Fruit fly (Drosophila melanogaster): ENCODE data around the gene msi.

Gene msi

dm6 chr3R:25587708-25588107 is 71.8 kb downstream of the msi start:
- TF ChIP-seq CG11085 (GFP tag; IDR thresholded peaks at IDR 0.05): no peak
- no peak for TF ChIP-seq ara (GFP tag; IDR thresholded peaks at IDR 0.05)
- peak; percentile 21; the same call in 1 of the 2 replicates for TF ChIP-seq crol (GFP tag; IDR thresholded peaks at IDR 0.05)
- TF ChIP-seq Opbp (GFP tag; IDR thresholded peaks at IDR 0.05; ENCODE audit: partially characterized antibody): 0 out of 3 replicates have a peak, but pooled peaks have one; percentile 18
- peak; percentile 70 for TF ChIP-seq kni (GFP tag; optimal IDR thresholded peaks at IDR 0.05)
- peak; percentile 96 for TF ChIP-seq pros (GFP tag; optimal IDR thresholded peaks at IDR 0.05)
- TF ChIP-seq D (optimal IDR thresholded peaks at IDR 0.05): peak; percentile 64
- TF ChIP-seq D (GFP tag; optimal IDR thresholded peaks at IDR 0.05): no peak
- no peak for TF ChIP-seq Bteb2 (GFP tag; optimal IDR thresholded peaks at IDR 0.05)
- no peak for TF ChIP-seq Optix (GFP tag; IDR thresholded peaks at IDR 0.05)
- no peak for TF ChIP-seq CG17385 (GFP tag; optimal IDR thresholded peaks at IDR 0.05)

dm6 chr3R:25588493-25588892 is 72.6 kb downstream of the msi start:
- TF ChIP-seq Trl (optimal IDR thresholded peaks at IDR 0.05) (peak; percentile 48), Trl (GFP tag; optimal IDR thresholded peaks at IDR 0.05) (no peak), cg (GFP tag; optimal IDR thresholded peaks at IDR 0.05) (peak; percentile 66), Atf6 (GFP tag; IDR thresholded peaks at IDR 0.05) (0 out of 2 replicates have a peak, but pooled peaks have one; percentile 14), prd (optimal IDR thresholded peaks at IDR 0.05) (no peak), prd (GFP tag; IDR thresholded peaks at IDR 0.05) (no peak), hbn (GFP tag; IDR thresholded peaks at IDR 0.05; ENCODE audit: partially characterized antibody) (no peak), CG10543 (GFP tag; optimal IDR thresholded peaks at IDR 0.05) (no peak), Ets65A (GFP tag) (peak; percentile 49), onecut (GFP tag; IDR thresholded peaks at IDR 0.05) (peak; percentile 91), CG1832 (GFP tag; optimal IDR thresholded peaks at IDR 0.05) (peak; percentile 62), caup (GFP tag; optimal IDR thresholded peaks at IDR 0.05; ENCODE audit: severe bottlenecking) (no peak), Myb (GFP tag; optimal IDR thresholded peaks at IDR 0.05) (no peak)

- TF ChIP-seq CG12104 (GFP tag; optimal IDR thresholded peaks at IDR 0.05) (no peak), pan (optimal IDR thresholded peaks at IDR 0.05) (no peak), pan (GFP tag; optimal IDR thresholded peaks at IDR 0.05 in 1 of 2, IDR thresholded peaks at IDR 0.05 in 1 of 2) (peak in 1 of 2 experiments; percentile 29), CG12744 (GFP tag; optimal IDR thresholded peaks at IDR 0.05) (no peak), CG16815 (GFP tag; optimal IDR thresholded peaks at IDR 0.05) (no peak), gcm (GFP tag; optimal IDR thresholded peaks at IDR 0.05) (no peak), GATAe (GFP tag; conservative IDR thresholded peaks at IDR 0.05) (no peak), CG4730 (GFP tag; IDR thresholded peaks at IDR 0.05) (no peak), CG3847 (GFP tag; IDR thresholded peaks at IDR 0.05) (no peak), Atf6 (GFP tag; IDR thresholded peaks at IDR 0.05) (no peak), maf-S (GFP tag; optimal IDR thresholded peaks at IDR 0.05) (no peak), Lpt (GFP tag; optimal IDR thresholded peaks at IDR 0.05) (no peak), dm (GFP tag; optimal IDR thresholded peaks at IDR 0.05) (no peak), Vsx1 (GFP tag; optimal IDR thresholded peaks at IDR 0.05) (no peak), insv (GFP tag; optimal IDR thresholded peaks at IDR 0.05) (no peak), pb (GFP tag; optimal IDR thresholded peaks at IDR 0.05) (no peak), CG4328 (GFP tag; optimal IDR thresholded peaks at IDR 0.05) (no peak), CG6254 (GFP tag; optimal IDR thresholded peaks at IDR 0.05) (no peak), kah (GFP tag; optimal IDR thresholded peaks at IDR 0.05) (no peak), fd96Cb (tag; optimal IDR thresholded peaks at IDR 0.05) (no peak), CG6854 (GFP tag; optimal IDR thresholded peaks at IDR 0.05) (no peak), sens-2 (GFP tag; IDR thresholded peaks at IDR 0.05) (no peak), wdn (GFP tag; IDR thresholded peaks at IDR 0.05) (no peak), CG8089 (GFP tag; optimal IDR thresholded peaks at IDR 0.05) (no peak), CG31224 (GFP tag; IDR thresholded peaks at IDR 0.05) (no peak), zf30C (GFP tag; optimal IDR thresholded peaks at IDR 0.05) (peak; percentile 96), CG1529 (GFP tag; optimal IDR thresholded peaks at IDR 0.05) (no peak), Hand (GFP tag; optimal IDR thresholded peaks at IDR 0.05) (no peak), CG10654 (GFP tag; optimal IDR thresholded peaks at IDR 0.05) (no peak)
These were observed 73.2 kb downstream of the msi start for dm6 chr3R:25589168-25589567.
